Fruit fly (Drosophila melanogaster): ENCODE measurements around the gene CG12499.
A peak's percentile ranks its signal among the peaks of the same experiment; 100 is the strongest.

Gene CG12499

DNA sequence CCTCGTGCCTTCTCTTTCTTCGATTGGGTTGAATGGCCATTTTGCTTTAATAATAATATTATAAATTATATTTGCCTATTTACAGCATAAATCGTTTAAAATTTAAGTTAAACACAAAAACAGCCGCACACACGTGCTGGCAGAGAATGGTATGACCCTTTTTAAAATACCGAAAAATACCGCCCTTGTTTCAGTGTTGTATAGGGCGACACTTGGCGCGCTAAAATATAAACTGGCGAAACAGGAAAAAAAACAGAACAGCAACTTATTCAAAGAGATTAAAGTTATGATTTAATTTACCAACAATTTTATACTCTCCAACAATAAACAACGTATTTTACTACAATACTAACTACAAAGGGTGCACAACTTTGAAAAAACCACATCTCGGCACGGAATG lies at the start of gene CG12499:
CG12499 (minus strand) TSS at position 95 of the 400 bp plus-strand sequence.
- TF ChIP-seq fd96Ca (GFP tag; IDR thresholded peaks at IDR 0.05) = no peak
- TF ChIP-seq CG8159 (tag; optimal IDR thresholded peaks at IDR 0.05) = no peak
- TF ChIP-seq CG8301 (tag; optimal IDR thresholded peaks at IDR 0.05) = no peak
- no peak for TF ChIP-seq EcR (GFP tag; optimal IDR thresholded peaks at IDR 0.05)
- TF ChIP-seq Ets98B (GFP tag; IDR thresholded peaks at IDR 0.05) = no peak
- no peak for TF ChIP-seq Pif1B (GFP tag; optimal IDR thresholded peaks at IDR 0.05)
- TF ChIP-seq CG32121 (GFP tag; IDR thresholded peaks at IDR 0.05) = no peak
- no peak for TF ChIP-seq D1 (tag; optimal IDR thresholded peaks at IDR 0.05)
- no peak for TF ChIP-seq CG10348 (GFP tag; IDR thresholded peaks at IDR 0.05)
- TF ChIP-seq CG9948 (tag; optimal IDR thresholded peaks at IDR 0.05) = no peak
- TF ChIP-seq rn (GFP tag; IDR thresholded peaks at IDR 0.05) = no peak
- no peak for TF ChIP-seq CG34367 (tag; optimal IDR thresholded peaks at IDR 0.05)
- TF ChIP-seq CG15710 (tag; optimal IDR thresholded peaks at IDR 0.05) = no peak
- TF ChIP-seq CG14655 (GFP tag; optimal IDR thresholded peaks at IDR 0.05) = no peak
- no peak for TF ChIP-seq Snoo (tag; optimal IDR thresholded peaks at IDR 0.05)
- no peak for TF ChIP-seq gl (tag; optimal IDR thresholded peaks at IDR 0.05)
- no peak for TF ChIP-seq CG12605 (GFP tag; IDR thresholded peaks at IDR 0.05)
- TF ChIP-seq Pif1A (GFP tag; optimal IDR thresholded peaks at IDR 0.05) = no peak
- no peak for TF ChIP-seq CG13204 (GFP tag; optimal IDR thresholded peaks at IDR 0.05)
- no peak for TF ChIP-seq CG4496 (GFP tag; IDR thresholded peaks at IDR 0.05)

DNA sequence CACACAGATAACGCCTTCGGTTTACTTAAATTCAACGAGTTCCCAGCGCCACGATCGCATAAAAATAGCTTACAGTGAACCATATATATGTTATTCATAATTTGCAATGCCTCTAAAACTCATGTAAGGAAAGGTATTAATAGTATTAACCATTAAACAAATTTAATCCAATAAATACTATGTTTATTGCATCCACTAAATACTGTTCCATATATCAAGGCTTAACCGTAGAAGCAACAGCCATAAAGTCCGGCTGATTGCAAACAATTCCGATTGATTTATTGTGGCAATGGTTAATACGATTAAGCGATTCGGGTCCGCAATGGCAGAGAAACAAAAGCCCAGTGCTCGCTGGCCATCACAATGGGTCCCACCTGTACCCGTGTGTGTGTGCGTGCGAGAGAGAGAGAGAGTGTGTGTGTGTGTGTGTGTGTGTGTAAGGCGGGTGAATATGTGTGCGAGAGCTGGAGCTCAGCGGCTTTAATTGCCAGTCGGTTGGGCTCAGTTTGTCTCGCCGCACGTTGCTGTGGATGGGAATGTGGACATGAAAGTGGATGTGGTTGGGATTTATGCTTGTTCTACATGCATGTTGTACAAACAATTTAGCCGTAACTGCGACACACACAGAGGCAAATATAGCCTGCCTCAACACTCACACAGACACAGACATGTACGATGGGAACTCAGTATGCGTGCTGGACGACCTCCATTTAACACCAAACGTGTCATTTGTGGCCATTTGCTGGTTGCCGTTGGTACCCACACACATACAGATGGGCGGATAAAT lies 48.3 kb upstream of the CG12499 start:
- no peak for TF ChIP-seq EcR (GFP tag; optimal IDR thresholded peaks at IDR 0.05)
- peak; percentile 82 for TF ChIP-seq CG14655 (GFP tag; optimal IDR thresholded peaks at IDR 0.05)
- peak; percentile 9 for TF ChIP-seq Snoo (tag; optimal IDR thresholded peaks at IDR 0.05)
- TF ChIP-seq CG15710 (tag; optimal IDR thresholded peaks at IDR 0.05) = peak; percentile 21
- TF ChIP-seq gl (tag; optimal IDR thresholded peaks at IDR 0.05) = peak; percentile 46
- TF ChIP-seq D1 (tag; optimal IDR thresholded peaks at IDR 0.05) = peak; percentile 70
- TF ChIP-seq CG8159 (tag; optimal IDR thresholded peaks at IDR 0.05) = peak; percentile 52
- TF ChIP-seq Pif1B (GFP tag; optimal IDR thresholded peaks at IDR 0.05) = no peak

DNA sequence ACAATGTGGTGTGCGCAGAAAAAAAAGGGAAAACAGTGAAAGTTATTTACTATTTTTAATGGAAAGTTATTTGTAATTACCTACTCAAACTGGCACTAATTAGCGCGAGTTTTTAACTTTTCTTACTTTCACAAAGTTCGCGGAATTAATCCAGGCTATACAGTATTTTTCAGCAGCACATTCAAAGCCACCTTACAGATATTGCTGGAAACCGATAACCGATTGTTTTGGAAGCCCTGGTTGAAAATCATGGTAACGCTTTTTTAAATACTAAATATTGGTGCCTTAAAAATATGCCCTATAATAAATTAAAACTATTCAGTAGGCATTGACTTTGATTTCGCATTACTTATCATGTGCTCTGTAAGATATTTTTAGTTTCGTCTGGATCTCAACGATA lies 46.4 kb upstream of the CG12499 start, which contains the start of gene tHMG2:
tHMG2 (plus strand) TSS at position 187 of the 400 bp plus-strand sequence.
- no peak for TF ChIP-seq CG14655 (GFP tag; optimal IDR thresholded peaks at IDR 0.05)
- TF ChIP-seq EcR (GFP tag; optimal IDR thresholded peaks at IDR 0.05) = no peak
- TF ChIP-seq CG17806 (tag; optimal IDR thresholded peaks at IDR 0.05) = no peak
- TF ChIP-seq CG15710 (tag; optimal IDR thresholded peaks at IDR 0.05) = no peak
- no peak for TF ChIP-seq CG10348 (GFP tag; IDR thresholded peaks at IDR 0.05)
- no peak for TF ChIP-seq rn (GFP tag; IDR thresholded peaks at IDR 0.05)
- TF ChIP-seq fd96Ca (GFP tag; IDR thresholded peaks at IDR 0.05) = no peak
- no peak for TF ChIP-seq CG13204 (GFP tag; optimal IDR thresholded peaks at IDR 0.05)

dm6 chr3R:22491088-22491879 lies 44.9 kb upstream of the CG12499 start, which contains the start of the genes CCT1 and tHMG1:
CCT1 (minus strand) TSS chr3R:22491439.
tHMG1 (plus strand) TSS chr3R:22491829.
- TF ChIP-seq D1 (tag; optimal IDR thresholded peaks at IDR 0.05) = no peak
- no peak for TF ChIP-seq fd96Ca (GFP tag; IDR thresholded peaks at IDR 0.05)
- no peak for TF ChIP-seq CG17806 (tag; optimal IDR thresholded peaks at IDR 0.05)
- no peak for TF ChIP-seq Snoo (tag; optimal IDR thresholded peaks at IDR 0.05)
- TF ChIP-seq rn (GFP tag; IDR thresholded peaks at IDR 0.05) = no peak
- no peak for TF ChIP-seq CG8159 (tag; optimal IDR thresholded peaks at IDR 0.05)

DNA sequence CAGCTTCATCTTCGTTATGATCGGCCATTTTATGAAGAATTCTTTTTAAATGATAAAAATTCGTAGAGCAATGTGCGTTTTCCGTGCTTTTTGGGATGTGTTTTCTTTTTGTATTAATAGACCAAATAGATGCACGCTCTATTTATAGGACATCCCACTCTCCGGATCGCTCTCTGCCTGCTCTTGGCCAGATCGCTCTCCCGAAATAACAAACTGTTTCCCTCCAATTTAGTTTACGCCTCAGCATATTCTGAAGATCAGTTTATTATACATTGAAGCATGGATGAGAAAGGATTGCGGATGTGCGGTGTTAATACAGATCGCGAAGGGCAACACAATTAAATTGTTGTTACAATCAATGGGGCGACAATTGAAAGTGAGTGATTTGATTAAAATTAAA lies 42.5 kb upstream of the CG12499 start, which contains the start of gene CG5376:
CG5376 (minus strand) TSS at position 101 of the 400 bp plus-strand sequence.
- TF ChIP-seq CG10348 (GFP tag; IDR thresholded peaks at IDR 0.05) = no peak
- no peak for TF ChIP-seq CG13204 (GFP tag; optimal IDR thresholded peaks at IDR 0.05)
- no peak for TF ChIP-seq Pif1A (GFP tag; optimal IDR thresholded peaks at IDR 0.05)
- no peak for TF ChIP-seq CG32121 (GFP tag; IDR thresholded peaks at IDR 0.05)
- TF ChIP-seq Pif1B (GFP tag; optimal IDR thresholded peaks at IDR 0.05) = no peak
- no peak for TF ChIP-seq Ets98B (GFP tag; IDR thresholded peaks at IDR 0.05)
- no peak for TF ChIP-seq CG34367 (tag; optimal IDR thresholded peaks at IDR 0.05)
- TF ChIP-seq CG15710 (tag; optimal IDR thresholded peaks at IDR 0.05) = no peak

DNA sequence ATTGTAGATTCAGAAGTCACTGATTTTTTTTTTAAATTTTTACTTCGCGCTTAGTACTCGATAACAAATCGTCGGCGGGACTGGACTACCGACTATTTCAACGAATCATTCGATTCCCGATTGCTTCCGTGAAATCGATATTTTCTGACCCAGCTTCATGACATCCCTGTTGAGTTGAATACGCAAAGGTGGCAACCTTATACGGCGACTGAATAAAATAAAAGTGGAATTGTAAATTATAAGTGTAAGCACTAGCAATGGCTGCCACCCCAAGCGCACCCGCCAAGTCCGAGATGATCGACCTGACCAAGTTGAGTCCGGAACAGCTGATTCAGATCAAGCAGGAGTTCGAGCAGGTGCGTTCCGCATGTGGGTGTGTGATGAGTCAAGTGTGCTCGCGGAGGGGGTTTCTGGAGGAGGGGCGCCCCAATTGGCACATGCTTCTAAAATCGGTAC lies 40.7 kb upstream of the CG12499 start, which contains the start of gene Pfdn5:
Pfdn5 (plus strand) TSS at position 3 of the 456 bp plus-strand sequence.
- no peak for TF ChIP-seq Ets98B (GFP tag; IDR thresholded peaks at IDR 0.05)
- TF ChIP-seq fd96Ca (GFP tag; IDR thresholded peaks at IDR 0.05) = no peak
- no peak for TF ChIP-seq CG32121 (GFP tag; IDR thresholded peaks at IDR 0.05)
- TF ChIP-seq D1 (tag; optimal IDR thresholded peaks at IDR 0.05) = no peak
- no peak for TF ChIP-seq Pif1A (GFP tag; optimal IDR thresholded peaks at IDR 0.05)
- TF ChIP-seq CG9948 (tag; optimal IDR thresholded peaks at IDR 0.05) = no peak
- TF ChIP-seq rn (GFP tag; IDR thresholded peaks at IDR 0.05) = no peak
- TF ChIP-seq CG12605 (GFP tag; IDR thresholded peaks at IDR 0.05) = no peak

Measured in whole organism, pupa.